Worm (Caenorhabditis elegans) whole organism, L4 larva: ENCODE results near the gene rars-1.

ENCODE experiments used
- F37D6.2 ChIP-seq: sonication (generic microtip); optimal IDR thresholded peaks from 2 replicates; lab custom pipeline; 2016; ENCODE audit warnings: mild to moderate bottlenecking, missing genetic modification characterization, missing compliant biosample characterization
- R02D3.7 ChIP-seq: fragments of 150-350 bp; sonication (generic microtip); optimal IDR thresholded peaks from 3 replicates; lab custom pipeline; 2014; ENCODE audit warnings: missing biosample characterization, missing genetic modification characterization
- Y5F2A.4 ChIP-seq: fragments of 200-800 bp; sonication (Bioruptor generic); optimal IDR thresholded peaks from 2 replicates; lab custom pipeline; 2018; ENCODE audit warnings: mild to moderate bottlenecking, missing genetic modification characterization, missing compliant biosample characterization
- ZK546.5 ChIP-seq, 2 experiments: sonication (generic microtip); optimal IDR thresholded peaks; 2 replicates each; lab custom pipeline; 2017; ENCODE audit warnings: missing biosample characterization in 2 of 2, missing genetic modification characterization in 2 of 2
- aha-1 ChIP-seq: fragments of 150-350 bp; peaks from one replicate; lab custom pipeline; 2014; ENCODE audit warnings: missing biosample characterization, missing genetic modification characterization
- ama-1 ChIP-seq: fragments of 150-350 bp; optimal IDR thresholded peaks from 2 replicates; lab custom pipeline; 2014; ENCODE audit warnings: inconsistent platforms, mixed read lengths
- arid-1 ChIP-seq: fragments of 200-800 bp; sonication (Bioruptor generic); conservative IDR thresholded peaks from 2 replicates; pipeline ENCODE4 v1.3.6; 2022; ENCODE audit warnings: missing genetic modification reagents, missing genetic modification characterization, missing compliant biosample characterization
- ces-1 ChIP-seq: fragments of 150-350 bp; sonication (generic microtip); optimal IDR thresholded peaks from 4 replicates; lab custom pipeline; 2014; ENCODE audit warnings: missing biosample characterization, missing genetic modification reagents, missing genetic modification characterization
- ctbp-1 ChIP-seq: fragments of 200-800 bp; sonication (Bioruptor generic); IDR thresholded peaks from 2 replicates; pipeline ENCODE4 v1.3.6; 2022; ENCODE audit warnings: missing genetic modification reagents, missing genetic modification characterization, missing compliant biosample characterization
- daf-16 ChIP-seq, 3 experiments: sonication (generic microtip); optimal IDR thresholded peaks; 2 replicates each; lab custom pipeline; 2016 to 2017; ENCODE audit warnings: missing genetic modification characterization in 3 of 3, missing genetic modification reagents in 3 of 3, mild to moderate bottlenecking in 2 of 3, missing compliant biosample characterization in 2 of 3, missing biosample characterization in 1 of 3, moderate library complexity in 1 of 3
- dmd-8 ChIP-seq: fragments of 200-800 bp; sonication (Bioruptor generic); IDR thresholded peaks from 2 replicates; pipeline ENCODE4 v1.3.6; 2022; ENCODE audit warnings: missing genetic modification characterization, missing compliant biosample characterization
- dve-1 ChIP-seq: sonication (generic microtip); optimal IDR thresholded peaks from 2 replicates; lab custom pipeline; 2017; ENCODE audit warnings: antibody characterized with exemption, mild to moderate bottlenecking, missing genetic modification characterization, missing compliant biosample characterization; ENCODE audit not compliant: insufficient read depth
- egl-27 ChIP-seq: sonication (generic microtip); optimal IDR thresholded peaks from 3 replicates; lab custom pipeline; 2017; ENCODE audit warnings: missing biosample characterization, missing genetic modification reagents, missing genetic modification characterization
- egl-43 ChIP-seq: fragments of 200-800 bp; sonication (Bioruptor generic); IDR thresholded peaks from 2 replicates; pipeline ENCODE4 v1.3.6; 2022; ENCODE audit warnings: missing genetic modification reagents, missing genetic modification characterization, missing compliant biosample characterization
- fkh-10 ChIP-seq: fragments of 150-350 bp; optimal IDR thresholded peaks from 2 replicates; lab custom pipeline; 2014; ENCODE audit warnings: missing biosample characterization, missing genetic modification reagents, missing genetic modification characterization
- gei-8 ChIP-seq: fragments of 200-800 bp; sonication (Bioruptor generic); optimal IDR thresholded peaks from 2 replicates; lab custom pipeline; 2018; ENCODE audit warnings: mild to moderate bottlenecking, missing genetic modification characterization, missing compliant biosample characterization
- hif-1 ChIP-seq, 2 experiments: sonication (generic microtip); optimal IDR thresholded peaks; 2 replicates each; lab custom pipeline; 2016 to 2017; ENCODE audit warnings: missing compliant biosample characterization in 2 of 2, missing genetic modification characterization in 2 of 2, missing genetic modification reagents in 2 of 2, missing genotype in 2 of 2, mild to moderate bottlenecking in 1 of 2
- hlh-11 ChIP-seq: fragments of 200-800 bp; sonication (Bioruptor generic); optimal IDR thresholded peaks from 2 replicates; lab custom pipeline; 2018; ENCODE audit warnings: mild to moderate bottlenecking, missing genetic modification characterization, missing compliant biosample characterization
- hlh-30 ChIP-seq: sonication (generic microtip); optimal IDR thresholded peaks from 2 replicates; lab custom pipeline; 2017; ENCODE audit warnings: antibody characterized with exemption, mild to moderate bottlenecking, missing genetic modification characterization, missing compliant biosample characterization; ENCODE audit not compliant: insufficient read depth
- hmg-1.1 ChIP-seq: fragments of 200-800 bp; sonication (Bioruptor generic); IDR thresholded peaks from 2 replicates; pipeline ENCODE4 v1.3.6; 2022; ENCODE audit warnings: missing genetic modification reagents, missing genetic modification characterization, missing compliant biosample characterization
- lin-13 ChIP-seq: fragments of 150-350 bp; optimal IDR thresholded peaks from 2 replicates; lab custom pipeline; 2014; ENCODE audit warnings: missing biosample characterization, missing genetic modification reagents, missing genetic modification characterization
- lin-38 ChIP-seq: fragments of 200-800 bp; sonication (Bioruptor generic); IDR thresholded peaks from 2 replicates; pipeline ENCODE4 v1.3.6; 2022; ENCODE audit warnings: missing genetic modification reagents, missing genetic modification characterization, missing compliant biosample characterization
- lir-3 ChIP-seq: sonication (generic microtip); optimal IDR thresholded peaks from 2 replicates; lab custom pipeline; 2016; ENCODE audit warnings: mild to moderate bottlenecking, missing genetic modification characterization, missing compliant biosample characterization
- lsy-2 ChIP-seq, 2 experiments: fragments of 150-350 bp in 1 of 2; sonication (generic microtip) in 1 of 2; optimal IDR thresholded peaks; 2 replicates each; lab custom pipeline; 2014 to 2017; ENCODE audit warnings: missing biosample characterization in 2 of 2, missing genetic modification characterization in 2 of 2
- madf-9 ChIP-seq: fragments of 200-800 bp; sonication (Bioruptor generic); conservative IDR thresholded peaks from 2 replicates; pipeline ENCODE4 v1.3.6; 2022; ENCODE audit warnings: missing genetic modification reagents, missing genetic modification characterization, missing compliant biosample characterization
- mdl-1 ChIP-seq, 2 experiments: fragments of 150-350 bp in 1 of 2; sonication (generic microtip) in 1 of 2; optimal IDR thresholded peaks; 2 replicates each; lab custom pipeline; 2014 to 2017; ENCODE audit warnings: missing biosample characterization in 2 of 2, missing genetic modification characterization in 2 of 2
- mep-1 ChIP-seq: fragments of 150-350 bp; sonication (generic microtip); optimal IDR thresholded peaks from 3 replicates; lab custom pipeline; 2014; ENCODE audit warnings: missing biosample characterization, missing genetic modification characterization
- mes-2 ChIP-seq: sonication (generic microtip); optimal IDR thresholded peaks from 2 replicates; lab custom pipeline; 2016; ENCODE audit warnings: missing genotype, mild to moderate bottlenecking, missing genetic modification characterization, missing compliant biosample characterization; ENCODE audit not compliant: poor library complexity, severe bottlenecking
- nhr-111 ChIP-seq: fragments of 200-800 bp; sonication (Bioruptor generic); optimal IDR thresholded peaks from 2 replicates; lab custom pipeline; 2018; ENCODE audit warnings: mild to moderate bottlenecking, missing genetic modification characterization, missing compliant biosample characterization
- nhr-41 ChIP-seq: fragments of 200-800 bp; sonication (Bioruptor generic); IDR thresholded peaks from 2 replicates; pipeline ENCODE4 v1.3.6; 2022; ENCODE audit warnings: missing genetic modification reagents, missing genetic modification characterization, missing compliant biosample characterization
- nhr-42 ChIP-seq: fragments of 200-800 bp; sonication (Bioruptor generic); IDR thresholded peaks from 2 replicates; pipeline ENCODE4 v1.3.6; 2022; ENCODE audit warnings: missing genetic modification characterization, missing compliant biosample characterization
- php-3 ChIP-seq: fragments of 200-800 bp; sonication (Bioruptor generic); IDR thresholded peaks from 2 replicates; pipeline ENCODE4 v1.3.6; 2022; ENCODE audit warnings: missing genetic modification reagents, missing genetic modification characterization, missing compliant biosample characterization
- pqm-1 ChIP-seq: sonication (generic microtip); optimal IDR thresholded peaks from 2 replicates; lab custom pipeline; 2017; ENCODE audit warnings: missing biosample characterization, missing genetic modification characterization
- rbr-2 ChIP-seq: sonication (generic microtip); optimal IDR thresholded peaks from 2 replicates; lab custom pipeline; 2016; ENCODE audit warnings: missing genotype, missing genetic modification characterization, missing compliant biosample characterization
- set-16 ChIP-seq: fragments of 200-800 bp; sonication (Bioruptor generic); IDR thresholded peaks from 2 replicates; pipeline ENCODE4 v1.3.6; 2022; ENCODE audit warnings: missing genetic modification reagents, missing genetic modification characterization, missing compliant biosample characterization
- snpc-4 ChIP-seq: fragments of 150-350 bp; optimal IDR thresholded peaks from 2 replicates; lab custom pipeline; 2014; ENCODE audit warnings: missing biosample characterization, missing genetic modification characterization
- spr-3 ChIP-seq: fragments of 200-800 bp; sonication (Bioruptor generic); optimal IDR thresholded peaks from 2 replicates; lab custom pipeline; 2018; ENCODE audit warnings: mild to moderate bottlenecking, missing genetic modification characterization, missing compliant biosample characterization
- tra-1 ChIP-seq: fragments of 200-800 bp; sonication (Bioruptor generic); IDR thresholded peaks from 2 replicates; pipeline ENCODE4 v1.3.6; 2022; ENCODE audit warnings: missing genetic modification reagents, missing genetic modification characterization, missing compliant biosample characterization
- unc-39 ChIP-seq: sonication (generic microtip); optimal IDR thresholded peaks from 2 replicates; lab custom pipeline; 2017; ENCODE audit warnings: missing biosample characterization, missing genetic modification characterization
- unc-62 ChIP-seq, 3 experiments: fragments of 150-350 bp in 1 of 3; sonication (generic microtip); optimal IDR thresholded peaks in 2 of 3; peaks in 1 of 3; 1 replicate in 1 of 3; 2 replicates in 2 of 3; lab custom pipeline; 2014 to 2017; ENCODE audit warnings: missing biosample characterization in 3 of 3, missing genetic modification characterization in 3 of 3, missing genetic modification reagents in 3 of 3, missing genotype in 1 of 3
- vab-7 ChIP-seq: fragments of 200-800 bp; sonication (Bioruptor generic); IDR thresholded peaks from 2 replicates; pipeline ENCODE4 v1.3.6; 2022; ENCODE audit warnings: missing genetic modification reagents, missing genetic modification characterization, missing compliant biosample characterization
- zfp-2 ChIP-seq: sonication (generic microtip); optimal IDR thresholded peaks from 2 replicates; lab custom pipeline; 2016; ENCODE audit warnings: mild to moderate bottlenecking, missing genetic modification characterization, missing compliant biosample characterization
- ztf-7 ChIP-seq: fragments of 150-350 bp; optimal IDR thresholded peaks from 2 replicates; lab custom pipeline; 2014; ENCODE audit warnings: missing biosample characterization, missing genetic modification characterization

rars-1 gene

ce11 chrIII:4951824-4952223 lies 34.8 kb upstream of the rars-1 start, which contains the start of gene flh-2:
TSS of gene flh-2 (plus strand) at chrIII:4952124.
- TF ChIP-seq snpc-4 (no peak), php-3 (GFP tag; lab: Robert Waterston, UW) (no peak), ces-1 (GFP tag; lab: Kevin White, UChicago) (no peak), ama-1 (lab: Kevin White, UChicago) (no peak)

DNA sequence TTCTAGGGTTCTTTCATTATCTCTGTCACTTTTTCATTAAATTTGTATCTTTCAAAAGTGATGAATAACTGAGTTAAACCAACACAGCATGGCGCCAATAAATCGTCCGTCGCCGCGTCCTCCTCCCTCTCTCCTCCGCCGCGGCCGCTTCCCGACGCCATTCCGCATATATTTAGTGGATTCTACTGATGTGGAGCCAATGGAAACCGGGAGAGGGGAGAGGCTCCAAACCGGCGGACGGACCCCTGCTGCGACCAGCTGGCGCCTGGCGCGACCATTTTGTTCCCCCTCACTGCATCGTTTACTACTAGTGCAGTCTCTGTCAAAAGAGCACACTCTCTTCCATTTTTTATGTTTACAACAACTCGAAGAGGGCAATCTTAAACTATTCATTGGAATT lies 34.2 kb upstream of the rars-1 start:
- TF ChIP-seq ama-1 (lab: Kevin White, UChicago) = no peak
- 0 out of 2 replicates have a peak, but pooled peaks have one; percentile 23 for TF ChIP-seq egl-43 (GFP tag; lab: Robert Waterston, UW)
- TF ChIP-seq lin-13 = no peak
- no peak for TF ChIP-seq zfp-2 (tag; lab: Kevin White, UChicago)
- no peak for TF ChIP-seq unc-39
- peak; percentile 66 for TF ChIP-seq aha-1 (tag; lab: Kevin White, UChicago)
- no peak for TF ChIP-seq ZK546.5 (tag; optimal IDR thresholded peaks at IDR 0.05; lab: Kevin White, UChicago)
- TF ChIP-seq egl-27 (tag; lab: Kevin White, UChicago) = no peak
- peak; percentile 92 for TF ChIP-seq set-16 (GFP tag; lab: Robert Waterston, UW)
- no peak for TF ChIP-seq arid-1 (GFP tag; lab: Robert Waterston, UW)
- TF ChIP-seq ztf-7 = no peak
- no peak for TF ChIP-seq lir-3
- TF ChIP-seq Y5F2A.4 (GFP tag; lab: Kevin White, UChicago) = no peak
- peak in 1 of 2 experiments; percentile 67 for TF ChIP-seq daf-16 (GFP tag; optimal IDR thresholded peaks at IDR 0.05; lab: Kevin White, UChicago)
- TF ChIP-seq daf-16 (tag; optimal IDR thresholded peaks at IDR 0.05; lab: Kevin White, UChicago) = peak; percentile 12
- no peak for TF ChIP-seq dmd-8 (GFP tag; lab: Robert Waterston, UW)
- TF ChIP-seq nhr-111 = no peak
- TF ChIP-seq gei-8 (GFP tag; lab: Kevin White, UChicago) = no peak
- TF ChIP-seq hlh-11 (tag; lab: Kevin White, UChicago) = peak; percentile 26

DNA sequence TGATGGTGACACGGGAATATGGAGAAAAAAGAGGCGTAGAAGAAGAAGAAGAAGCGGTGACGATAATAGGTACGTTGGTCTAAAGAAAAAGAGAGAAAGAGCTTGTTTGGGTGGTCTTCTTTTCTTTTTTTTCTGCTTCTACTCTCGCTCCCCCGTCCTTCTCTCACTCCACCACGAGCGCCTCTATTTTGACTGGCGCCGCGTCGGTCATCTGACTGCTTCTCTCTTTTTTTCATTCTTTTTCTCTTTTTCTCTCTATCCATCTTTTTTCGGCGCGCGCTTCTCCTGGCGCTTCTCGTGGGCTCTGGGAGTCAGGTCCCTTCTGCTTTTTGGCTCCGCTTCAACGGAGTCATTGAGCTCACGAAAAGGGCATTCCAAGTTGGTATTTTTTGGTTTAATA lies 33.4 kb upstream of the rars-1 start:
- TF ChIP-seq dve-1 (tag; lab: Kevin White, UChicago) = peak; percentile 13
- peak; percentile 55 for TF ChIP-seq mep-1 (tag; lab: Kevin White, UChicago)
- TF ChIP-seq set-16 (GFP tag; lab: Robert Waterston, UW) = peak; percentile 67
- no peak for TF ChIP-seq dmd-8 (GFP tag; lab: Robert Waterston, UW)
- no peak for TF ChIP-seq vab-7 (GFP tag; lab: Robert Waterston, UW)
- peak; percentile 59 to 86 for TF ChIP-seq mdl-1 (tag; optimal IDR thresholded peaks at IDR 0.05; lab: Kevin White, UChicago)
- no peak for TF ChIP-seq lin-13
- TF ChIP-seq spr-3 = no peak
- TF ChIP-seq tra-1 (GFP tag; lab: Robert Waterston, UW) = peak; percentile 54; the same call in 1 of the 2 replicates
- 0 out of 2 replicates have a peak, but pooled peaks have one; percentile 25 for TF ChIP-seq ctbp-1 (GFP tag; lab: Robert Waterston, UW)
- peak; percentile 25 for TF ChIP-seq mes-2
- peak; percentile 97 for TF ChIP-seq hlh-30 (tag; lab: Kevin White, UChicago)
- no peak for TF ChIP-seq pqm-1 (tag; lab: Kevin White, UChicago)
- TF ChIP-seq lin-38 (GFP tag; lab: Robert Waterston, UW) = 0 out of 2 replicates have a peak, but pooled peaks have one; percentile 26
- TF ChIP-seq nhr-41 = no peak
- peak in 1 of 2 experiments; percentile 43 for TF ChIP-seq lsy-2 (tag; optimal IDR thresholded peaks at IDR 0.05; lab: Kevin White, UChicago)
- TF ChIP-seq madf-9 (GFP tag; lab: Robert Waterston, UW) = peak; percentile 64
- TF ChIP-seq nhr-42 (GFP tag; lab: Robert Waterston, UW) = no peak
- peak; percentile 58 for TF ChIP-seq hlh-11 (tag; lab: Kevin White, UChicago)
- TF ChIP-seq unc-62 (GFP tag; optimal IDR thresholded peaks at IDR 0.05 in 1 of 2; lab: Kevin White, UChicago) = peak in 1 of 2 experiments; percentile 83
- TF ChIP-seq unc-62 (tag; optimal IDR thresholded peaks at IDR 0.05; lab: Kevin White, UChicago) = no peak
- peak; percentile 68 for TF ChIP-seq hmg-1.1 (GFP tag; lab: Robert Waterston, UW)
- no peak for TF ChIP-seq unc-39
- peak; percentile 23 for TF ChIP-seq fkh-10 (GFP tag; lab: Kevin White, UChicago)
- peak in 1 of 2 experiments; percentile 62 for TF ChIP-seq hif-1 (tag; optimal IDR thresholded peaks at IDR 0.05; lab: Kevin White, UChicago)
- peak; percentile 63 for TF ChIP-seq rbr-2 (tag; lab: Kevin White, UChicago)
- TF ChIP-seq lir-3 = no peak
- peak; percentile 56; the same call in 1 of the 2 replicates for TF ChIP-seq egl-43 (GFP tag; lab: Robert Waterston, UW)
- TF ChIP-seq F37D6.2 (tag; lab: Kevin White, UChicago) = peak; percentile 7
- TF ChIP-seq R02D3.7 (tag; lab: Kevin White, UChicago) = no peak
